Worm (Caenorhabditis elegans): ENCODE results near the gene mrps-18B.

ce11 chrII:8481033-8481708, 44.3 kb upstream of the mrps-18B start:
- TF ChIP-seq dao-5 (tag; optimal IDR thresholded peaks at IDR 0.05) (no peak), him-1 (tag; optimal IDR thresholded peaks at IDR 0.05) (no peak)

Data from whole organism, L4/young adult.